Fruit fly (Drosophila melanogaster) whole organism, pupa: Measurements from ENCODE around the gene Rtca.

Experiments used
- CG13204 ChIP-seq: fragments of 200-800 bp; sonication (Bioruptor generic); optimal IDR thresholded peaks from 2 replicates; lab custom pipeline; 2018; ENCODE audit warnings: missing biosample characterization, mild to moderate bottlenecking, missing genetic modification characterization, moderate library complexity
- CG15710 ChIP-seq: fragments of 200-800 bp; sonication (Bioruptor generic); optimal IDR thresholded peaks from 2 replicates; lab custom pipeline; 2018; ENCODE audit warnings: missing biosample characterization, mild to moderate bottlenecking, missing genetic modification characterization, moderate library complexity
- CG8301 ChIP-seq: fragments of 200-800 bp; sonication (Bioruptor generic); optimal IDR thresholded peaks from 2 replicates; lab custom pipeline; 2018; ENCODE audit warnings: missing biosample characterization, mild to moderate bottlenecking, missing genetic modification characterization
- D1 ChIP-seq: fragments of 200-800 bp; sonication (Bioruptor generic); optimal IDR thresholded peaks from 2 replicates; lab custom pipeline; 2018; ENCODE audit warnings: missing biosample characterization, mild to moderate bottlenecking, missing genetic modification characterization, moderate library complexity
- EcR ChIP-seq: fragments of 200-800 bp; sonication (Bioruptor generic); optimal IDR thresholded peaks from 3 replicates; lab custom pipeline; 2019; ENCODE audit warnings: missing biosample characterization, missing genetic modification characterization, mild to moderate bottlenecking, moderate library complexity, missing genetic modification reagents
- Pif1B ChIP-seq: fragments of 200-800 bp; sonication (Bioruptor generic); optimal IDR thresholded peaks from 3 replicates; lab custom pipeline; 2016; ENCODE audit warnings: missing biosample characterization, missing genetic modification characterization
- Snoo ChIP-seq: fragments of 200-800 bp; sonication (Bioruptor generic); optimal IDR thresholded peaks from 3 replicates; lab custom pipeline; 2017; ENCODE audit warnings: missing biosample characterization, mild to moderate bottlenecking, missing genetic modification characterization, inconsistent platforms
- rn ChIP-seq: fragments of 200-800 bp; sonication (Bioruptor generic); IDR thresholded peaks from 2 replicates; pipeline ENCODE4 v1.3.6; 2022; ENCODE audit warnings: missing biosample characterization, missing genetic modification characterization

DNA sequence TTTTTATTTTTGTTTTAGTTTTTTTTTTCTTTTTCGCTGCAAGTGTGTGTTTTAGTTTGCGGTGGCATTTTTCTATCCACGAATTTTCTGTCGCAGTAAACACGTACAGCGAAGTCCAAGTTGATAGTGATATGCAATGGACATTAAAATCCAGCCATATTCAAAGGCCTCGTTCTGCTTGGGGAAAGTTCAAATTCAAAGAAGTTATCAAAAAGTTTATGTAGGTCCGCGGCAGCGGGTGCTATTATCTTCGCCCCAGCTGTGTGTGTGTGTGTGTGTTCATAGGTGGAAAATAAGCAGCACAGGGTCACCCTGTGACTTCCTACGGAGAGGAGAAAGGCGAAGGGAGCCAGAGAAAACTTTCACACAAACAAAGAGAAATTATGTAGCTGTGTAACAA, 15.3 kb downstream of the Rtca start:
- TF ChIP-seq Snoo (tag; lab: Kevin White, UChicago) = no peak
- TF ChIP-seq rn = 0 out of 2 replicates have a peak, but pooled peaks have one; percentile 48
- no peak for TF ChIP-seq D1
- TF ChIP-seq Pif1B = peak; percentile 32
- TF ChIP-seq CG13204 (GFP tag; lab: Kevin White, UChicago) = no peak
- no peak for TF ChIP-seq EcR (GFP tag; lab: Kevin White, UChicago)
- peak; percentile 57 for TF ChIP-seq CG8301
- no peak for TF ChIP-seq CG15710 (tag; lab: Kevin White, UChicago)
